Worm (Caenorhabditis elegans): ENCODE measurements around the gene clec-79.

DNA sequence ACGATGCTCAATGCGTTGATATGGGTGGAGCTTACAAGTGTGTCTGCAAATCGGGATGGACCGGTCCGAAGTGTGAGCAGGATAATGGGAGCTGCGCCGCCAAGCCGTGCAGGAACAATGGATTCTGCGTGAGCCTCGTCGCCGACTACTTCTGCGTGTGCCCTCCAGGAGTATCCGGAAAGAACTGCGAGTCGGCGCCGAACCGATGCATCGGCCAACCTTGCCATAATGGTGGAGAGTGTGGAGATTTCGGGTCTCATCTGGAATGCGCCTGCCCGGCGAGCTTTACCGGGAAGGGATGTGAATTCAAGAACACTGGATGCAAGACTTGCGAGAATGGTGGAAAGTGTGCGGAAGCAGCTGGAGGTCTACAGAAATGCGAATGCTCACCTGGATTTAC lies 36.8 kb downstream of the clec-79 start:
- TF ChIP-seq ref-1 (GFP tag; conservative IDR thresholded peaks at IDR 0.05) (no peak), med-1 (GFP tag; optimal IDR thresholded peaks at IDR 0.05; ENCODE audit: insufficient read depth) (no peak)

All from whole organism, midembryonic.